Worm (Caenorhabditis elegans) whole organism, midembryonic: Measurements from ENCODE around the gene cyp-35A2.
"Not testable (repeated sequence)": the region's sequence is repeated elsewhere in the genome, so short reads cannot be mapped to it uniquely, and the experiment has no call there.

Source experiments
- T22C8.4 ChIP-seq: fragments of 200-800 bp; sonication (Bioruptor generic); IDR thresholded peaks from 2 replicates; pipeline ENCODE4 v1.3.6; 2022; ENCODE audit warnings: missing genetic modification characterization, missing compliant biosample characterization
- cog-1 ChIP-seq: sonication (generic microtip); optimal IDR thresholded peaks from 2 replicates; lab custom pipeline; 2016; ENCODE audit warnings: missing genetic modification characterization, missing compliant biosample characterization
- flt-1 ChIP-seq: fragments of 200-800 bp; sonication (Bioruptor generic); IDR thresholded peaks from 2 replicates; pipeline ENCODE4 v1.3.6; 2022; ENCODE audit warnings: missing genetic modification characterization, missing compliant biosample characterization
- klf-2 ChIP-seq: fragments of 200-800 bp; sonication (Bioruptor generic); conservative IDR thresholded peaks from 2 replicates; pipeline ENCODE4 v1.3.6; 2022; ENCODE audit warnings: missing genetic modification reagents, missing genetic modification characterization, missing compliant biosample characterization
- med-1 ChIP-seq: sonication (generic microtip); optimal IDR thresholded peaks from 2 replicates; lab custom pipeline; 2017; ENCODE audit warnings: missing genetic modification characterization, mild to moderate bottlenecking, missing compliant biosample characterization, antibody characterized with exemption, missing genetic modification reagents; ENCODE audit not compliant: insufficient read depth
- ref-1 ChIP-seq: fragments of 200-800 bp; sonication (Bioruptor generic); conservative IDR thresholded peaks from 2 replicates; pipeline ENCODE4 v1.3.6; 2022; ENCODE audit warnings: missing genetic modification reagents, missing genetic modification characterization, missing compliant biosample characterization
- tab-1 ChIP-seq: fragments of 200-800 bp; sonication (Bioruptor generic); IDR thresholded peaks from 2 replicates; pipeline ENCODE4 v1.3.6; 2022; ENCODE audit warnings: missing genetic modification characterization, missing compliant biosample characterization
- ztf-23 ChIP-seq: fragments of 200-800 bp; sonication (Bioruptor generic); IDR thresholded peaks from 2 replicates; pipeline ENCODE4 v1.3.6; 2022; ENCODE audit warnings: missing genetic modification reagents, missing genetic modification characterization, missing compliant biosample characterization
- ztf-29 ChIP-seq: fragments of 200-800 bp; sonication (Bioruptor generic); IDR thresholded peaks from 2 replicates; pipeline ENCODE4 v1.3.6; 2022; ENCODE audit warnings: missing genetic modification reagents, missing genetic modification characterization, missing compliant biosample characterization

cyp-35A2 gene

DNA sequence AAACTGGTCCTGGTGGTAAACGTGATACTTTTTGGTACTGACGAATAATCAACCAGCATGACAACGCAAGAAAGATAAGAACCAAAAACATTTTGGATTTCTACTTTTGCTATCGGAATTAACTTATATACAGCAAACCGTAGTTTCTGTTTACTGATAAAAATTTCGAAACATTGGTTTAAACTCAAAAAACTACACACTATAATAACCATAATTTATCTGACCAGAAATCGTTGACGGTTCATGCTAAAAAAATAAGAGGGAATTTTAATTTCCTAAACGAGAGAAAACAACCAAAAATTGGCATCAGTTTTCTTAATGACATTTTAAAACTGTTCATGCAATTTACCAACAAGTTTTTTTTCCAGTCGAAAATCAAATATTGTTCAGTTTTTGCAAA is 2.3 kb downstream of the cyp-35A2 start, which contains the start of gene cyp-35A1:
Gene cyp-35A1, minus strand, starts transcription at position 101 of the 400 bp plus-strand sequence.
- TF ChIP-seq ref-1 (no peak), klf-2 (GFP tag; lab: Robert Waterston, UW) (no peak), ztf-23 (no peak), ztf-29 (GFP tag; lab: Robert Waterston, UW) (no peak), med-1 (GFP tag; lab: Kevin White, UChicago) (no peak)

DNA sequence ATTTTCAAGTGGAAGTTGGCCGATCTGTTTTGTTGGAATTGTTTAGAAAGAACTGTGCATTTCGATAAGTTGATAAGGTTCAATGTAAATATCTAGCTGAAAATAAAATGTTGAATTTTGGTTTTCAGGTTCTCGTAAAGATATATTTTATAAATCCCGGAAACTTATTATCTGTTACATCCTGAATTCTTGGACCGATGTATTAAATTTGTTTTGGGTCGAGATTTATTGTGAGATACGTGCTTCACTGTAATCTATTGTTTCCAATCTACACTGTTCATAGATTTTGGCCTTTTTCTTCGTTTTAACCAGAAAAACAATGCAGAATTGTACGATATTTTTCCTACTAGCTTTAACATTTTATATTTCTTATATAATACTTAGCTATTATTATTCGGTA is 6.8 kb downstream of the cyp-35A2 start, which contains the start of gene C03G6.6:
Gene C03G6.6, plus strand, starts transcription at position 301 of the 400 bp plus-strand sequence.
- TF ChIP-seq T22C8.4 (GFP tag; lab: Robert Waterston, UW): no peak
- TF ChIP-seq med-1 (GFP tag; lab: Kevin White, UChicago): no peak

DNA sequence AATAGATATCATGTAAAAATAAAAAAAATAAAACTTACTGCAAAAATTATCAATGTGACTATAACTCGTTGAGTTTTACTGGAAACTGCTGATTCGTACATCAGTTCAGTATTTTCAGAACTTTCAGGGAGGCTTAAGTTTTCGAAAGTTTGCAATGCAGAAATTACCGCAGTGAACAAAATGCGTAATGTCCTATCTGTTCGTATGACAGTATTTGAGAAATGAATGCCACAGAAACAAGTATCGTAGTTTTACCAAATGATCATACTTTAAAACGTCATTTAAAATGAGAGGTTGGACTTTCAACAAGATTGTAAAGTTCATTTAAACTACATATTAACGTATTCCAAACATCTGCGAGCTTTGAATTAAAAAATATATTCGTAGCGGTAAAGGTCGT is 7.3 kb downstream of the cyp-35A2 start, which contains the start of gene C03G6.21:
Gene C03G6.21, minus strand, starts transcription at position 101 of the 400 bp plus-strand sequence.
- TF ChIP-seq tab-1 (GFP tag; lab: Robert Waterston, UW) (no peak), cog-1 (tag; lab: Kevin White, UChicago) (no peak), ztf-29 (GFP tag; lab: Robert Waterston, UW) (no peak), klf-2 (GFP tag; lab: Robert Waterston, UW) (no peak), ref-1 (no peak), T22C8.4 (GFP tag; lab: Robert Waterston, UW) (no peak), med-1 (GFP tag; lab: Kevin White, UChicago) (no peak), flt-1 (GFP tag; lab: Robert Waterston, UW) (no peak), ztf-23 (no peak)

DNA sequence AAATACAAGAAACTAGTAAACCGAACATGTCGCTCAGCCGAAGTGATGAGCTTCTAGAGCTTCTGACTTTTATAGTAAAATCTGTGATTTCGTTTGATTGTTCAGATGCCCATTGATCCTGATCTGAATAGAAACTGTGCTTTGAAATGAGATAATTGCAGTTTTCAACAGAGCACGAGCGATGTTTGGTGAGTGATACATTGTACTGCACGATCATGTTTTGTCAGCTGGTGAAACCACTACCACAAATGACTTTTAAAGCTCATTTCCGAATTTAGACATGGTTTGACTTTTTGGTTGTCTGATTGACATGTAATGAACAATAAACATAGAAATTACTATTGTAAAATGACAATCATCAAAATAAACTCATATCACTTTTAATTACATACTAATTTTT is 8.5 kb downstream of the cyp-35A2 start, which contains the start of gene tag-293:
Gene tag-293, minus strand, starts transcription at position 101 of the 400 bp plus-strand sequence.
- TF ChIP-seq cog-1 (tag; lab: Kevin White, UChicago) (no peak), flt-1 (GFP tag; lab: Robert Waterston, UW) (no peak), med-1 (GFP tag; lab: Kevin White, UChicago) (no peak), ztf-23 (no peak), ref-1 (no peak), tab-1 (GFP tag; lab: Robert Waterston, UW) (no peak), ztf-29 (GFP tag; lab: Robert Waterston, UW) (no peak), klf-2 (GFP tag; lab: Robert Waterston, UW) (no peak), T22C8.4 (GFP tag; lab: Robert Waterston, UW) (no peak)

DNA sequence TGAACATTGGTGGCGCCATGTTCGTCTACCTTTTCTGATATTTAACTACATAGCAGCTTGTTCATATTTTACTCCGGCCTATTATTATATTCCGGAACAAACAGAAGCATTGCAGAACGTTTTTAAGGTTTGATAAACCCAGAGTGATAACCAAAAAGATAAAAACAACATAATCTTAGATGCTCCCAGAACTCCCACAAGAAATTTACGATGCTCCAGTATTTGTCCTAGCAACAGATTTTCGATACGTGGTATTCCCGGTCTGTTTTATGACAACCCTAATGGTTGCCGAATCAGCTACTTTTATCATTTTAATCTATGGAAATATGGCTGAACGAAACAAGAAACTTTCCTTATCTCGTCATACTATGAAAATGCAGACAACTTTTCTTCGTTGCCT is 10.4 kb downstream of the cyp-35A2 start:
- TF ChIP-seq ref-1: no peak
- no peak for TF ChIP-seq klf-2 (GFP tag; lab: Robert Waterston, UW)
- no peak for TF ChIP-seq T22C8.4 (GFP tag; lab: Robert Waterston, UW)
- TF ChIP-seq med-1 (GFP tag; lab: Kevin White, UChicago): no peak
- no peak for TF ChIP-seq ztf-23
- no peak for TF ChIP-seq cog-1 (tag; lab: Kevin White, UChicago)
- TF ChIP-seq flt-1 (GFP tag; lab: Robert Waterston, UW): no peak
- no peak for TF ChIP-seq tab-1 (GFP tag; lab: Robert Waterston, UW)
- no peak for TF ChIP-seq ztf-29 (GFP tag; lab: Robert Waterston, UW)

DNA sequence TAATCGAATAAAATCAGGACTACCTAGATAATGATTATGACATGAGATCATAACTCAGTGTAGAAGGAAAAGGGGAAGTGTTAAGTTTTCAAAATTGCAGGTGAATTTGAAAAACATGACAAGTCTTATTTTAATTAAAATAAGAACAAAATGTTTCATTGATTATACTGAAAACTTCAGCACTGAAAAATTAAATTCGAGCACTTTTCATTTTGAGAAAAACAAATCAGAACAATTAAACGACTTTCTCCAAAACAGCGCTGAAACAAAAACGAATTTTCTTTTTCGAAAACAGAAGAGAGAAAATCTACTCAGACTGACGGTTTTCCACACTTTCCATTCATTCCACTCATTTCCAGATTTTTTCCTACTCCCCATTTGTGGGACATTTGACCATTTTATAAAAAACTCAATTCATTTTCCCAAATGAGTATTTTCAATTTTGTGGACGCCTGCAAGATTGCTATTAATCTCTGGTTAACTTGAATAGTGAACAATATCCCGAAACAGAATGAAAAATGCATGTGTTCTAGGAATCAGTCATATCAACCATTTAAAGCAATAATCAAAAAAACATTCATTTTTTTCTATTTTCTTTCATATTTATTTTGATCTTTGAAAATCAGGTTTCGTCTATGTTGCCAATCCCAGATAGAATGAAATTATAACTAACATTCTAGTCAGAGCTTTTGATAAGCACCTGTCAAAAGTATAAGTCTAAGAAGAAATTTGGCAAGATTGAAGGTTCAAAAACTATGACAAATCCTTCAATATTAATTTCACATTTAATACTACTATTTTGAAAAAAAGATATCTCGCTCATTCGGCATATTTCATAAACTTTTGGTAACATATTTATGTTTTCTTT is 11.6 kb downstream of the cyp-35A2 start, which contains the start of the genes srh-231 and srh-275:
Gene srh-231, minus strand, starts transcription at position 51 of the 868 bp plus-strand sequence.
Gene srh-275, plus strand, starts transcription at position 818 of the 868 bp plus-strand sequence.
- no peak for TF ChIP-seq ztf-23
- TF ChIP-seq T22C8.4 (GFP tag; lab: Robert Waterston, UW): no peak
- TF ChIP-seq med-1 (GFP tag; lab: Kevin White, UChicago): no peak

DNA sequence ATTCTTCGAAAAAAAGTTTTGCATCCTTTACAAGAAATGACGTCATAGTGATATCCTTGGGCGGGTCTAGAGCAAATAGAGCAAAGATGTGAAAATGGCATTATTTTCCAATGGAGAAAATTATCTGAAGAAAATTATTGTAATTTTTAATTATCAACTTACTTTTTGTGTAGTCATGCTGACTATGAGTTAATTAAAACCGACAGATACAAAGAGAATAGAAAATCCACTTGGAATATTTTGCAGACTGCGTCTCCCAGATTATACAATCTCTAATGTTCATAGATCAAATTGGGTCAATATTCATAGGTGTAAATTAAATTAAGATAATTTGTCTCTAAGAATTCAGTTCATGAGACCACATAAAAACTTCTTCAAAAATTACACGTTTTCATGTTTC is 14.4 kb downstream of the cyp-35A2 start, which contains the start of gene nhr-149:
Gene nhr-149, minus strand, starts transcription at position 101 of the 400 bp plus-strand sequence.
- no peak for TF ChIP-seq med-1 (GFP tag; lab: Kevin White, UChicago)
- TF ChIP-seq ref-1: no peak
- TF ChIP-seq flt-1 (GFP tag; lab: Robert Waterston, UW): no peak
- no peak for TF ChIP-seq cog-1 (tag; lab: Kevin White, UChicago)
- TF ChIP-seq T22C8.4 (GFP tag; lab: Robert Waterston, UW): no peak
- TF ChIP-seq ztf-23: no peak
- TF ChIP-seq tab-1 (GFP tag; lab: Robert Waterston, UW): no peak
- no peak for TF ChIP-seq ztf-29 (GFP tag; lab: Robert Waterston, UW)

DNA sequence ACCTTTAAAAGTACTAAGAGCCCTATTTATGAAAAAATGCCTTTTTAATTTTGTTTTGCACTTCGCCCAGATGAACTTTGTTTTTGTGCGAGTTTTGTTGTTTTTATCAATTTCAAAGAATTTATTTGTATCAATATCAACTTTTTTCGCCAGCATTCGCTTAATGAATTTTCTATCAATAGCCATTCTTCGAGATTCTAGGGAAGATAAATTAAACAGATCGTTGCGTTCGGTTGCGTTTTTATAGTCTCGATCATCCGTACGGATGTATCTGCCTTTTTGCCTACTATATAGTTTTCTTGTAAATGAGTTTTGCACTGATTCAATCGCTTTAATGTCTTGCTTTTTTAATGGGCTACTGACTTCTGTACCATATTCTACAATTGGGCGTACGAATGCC is 18.5 kb downstream of the cyp-35A2 start, which contains the start of gene nhr-147:
Gene nhr-147, plus strand, starts transcription at position 301 of the 400 bp plus-strand sequence.
- not testable (repeated sequence) for TF ChIP-seq tab-1 (GFP tag; lab: Robert Waterston, UW); flt-1 (GFP tag; lab: Robert Waterston, UW); ztf-23

DNA sequence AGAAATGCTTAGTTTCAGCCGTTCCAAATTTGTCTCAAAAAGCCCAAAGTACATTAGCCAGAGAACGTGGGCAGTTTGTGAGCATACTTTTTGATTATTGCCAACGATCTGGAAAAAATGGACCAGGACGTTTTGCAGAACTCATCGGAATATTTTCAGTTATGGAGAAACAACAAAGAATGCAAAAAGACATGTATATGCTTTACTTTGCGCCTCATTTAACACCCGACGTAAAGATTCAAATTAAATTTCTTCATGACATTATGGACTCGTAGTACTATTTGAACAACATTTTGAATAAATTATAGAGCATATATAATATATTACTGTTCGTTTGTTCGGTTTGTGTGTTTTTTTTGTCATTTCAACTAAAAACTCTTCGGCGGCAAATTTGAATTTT is 20.5 kb downstream of the cyp-35A2 start, which contains the start of gene srh-244:
Gene srh-244, plus strand, starts transcription at position 301 of the 400 bp plus-strand sequence.
- TF ChIP-seq ztf-29 (GFP tag; lab: Robert Waterston, UW) (no peak), ref-1 (no peak), T22C8.4 (GFP tag; lab: Robert Waterston, UW) (no peak), flt-1 (GFP tag; lab: Robert Waterston, UW) (no peak), klf-2 (GFP tag; lab: Robert Waterston, UW) (no peak), cog-1 (tag; lab: Kevin White, UChicago) (no peak), tab-1 (GFP tag; lab: Robert Waterston, UW) (no peak), med-1 (GFP tag; lab: Kevin White, UChicago) (no peak), ztf-23 (no peak)
